Worm (Caenorhabditis elegans) whole organism, early embryonic: ENCODE results near the gene K01D12.15.

Experiments used
- B0310.2 ChIP-seq: sonication (generic microtip); optimal IDR thresholded peaks from 2 replicates; lab custom pipeline; 2016; ENCODE audit warnings: mild to moderate bottlenecking, missing genetic modification characterization, missing compliant biosample characterization
- aly-1 ChIP-seq: sonication (generic microtip); optimal IDR thresholded peaks from 2 replicates; lab custom pipeline; 2016; ENCODE audit warnings: missing genetic modification characterization, missing compliant biosample characterization
- ama-1 ChIP-seq: fragments of 150-350 bp; optimal IDR thresholded peaks from 2 replicates; lab custom pipeline; 2014
- ceh-36 ChIP-seq: sonication (generic microtip); optimal IDR thresholded peaks from 2 replicates; lab custom pipeline; 2016; ENCODE audit warnings: missing genetic modification characterization, inconsistent platforms, missing compliant biosample characterization
- ets-7 ChIP-seq: sonication (generic microtip); optimal IDR thresholded peaks from 2 replicates; lab custom pipeline; 2016; ENCODE audit warnings: missing genotype, missing genetic modification characterization, missing compliant biosample characterization
- flt-1 ChIP-seq: fragments of 200-800 bp; sonication (Bioruptor generic); IDR thresholded peaks from 2 replicates; pipeline ENCODE4 v1.3.6; 2022; ENCODE audit warnings: missing genetic modification characterization, missing compliant biosample characterization
- hmbx-1 ChIP-seq: sonication (generic microtip); optimal IDR thresholded peaks from 2 replicates; lab custom pipeline; 2016; ENCODE audit warnings: mild to moderate bottlenecking, missing genetic modification characterization, missing compliant biosample characterization
- hmg-4 ChIP-seq: fragments of 200-800 bp; sonication (Bioruptor generic); optimal IDR thresholded peaks from 2 replicates; lab custom pipeline; 2018; ENCODE audit warnings: mild to moderate bottlenecking, missing genetic modification characterization, missing compliant biosample characterization
- hnd-1 ChIP-seq: sonication (generic microtip); optimal IDR thresholded peaks from 2 replicates; lab custom pipeline; 2016; ENCODE audit warnings: missing genetic modification characterization, missing compliant biosample characterization
- pes-1 ChIP-seq: fragments of 200-800 bp; sonication (Bioruptor generic); IDR thresholded peaks from 2 replicates; pipeline ENCODE4 v1.3.6; 2022; ENCODE audit warnings: missing genetic modification reagents, missing genetic modification characterization, missing compliant biosample characterization
- scrt-1 ChIP-seq: fragments of 200-800 bp; sonication (Bioruptor generic); IDR thresholded peaks from 2 replicates; pipeline ENCODE4 v1.3.6; 2022; ENCODE audit warnings: missing genetic modification characterization, missing compliant biosample characterization
- tbx-11 ChIP-seq: fragments of 200-800 bp; sonication (Bioruptor generic); IDR thresholded peaks from 2 replicates; pipeline ENCODE4 v1.3.6; 2022; ENCODE audit warnings: missing genetic modification characterization, missing compliant biosample characterization
- tbx-37 ChIP-seq: fragments of 200-800 bp; sonication (Bioruptor generic); conservative IDR thresholded peaks from 2 replicates; pipeline ENCODE4 v1.3.6; 2022; ENCODE audit warnings: missing genetic modification reagents, missing genetic modification characterization, missing compliant biosample characterization
- tra-4 ChIP-seq: sonication (generic microtip); optimal IDR thresholded peaks from 2 replicates; lab custom pipeline; 2017; ENCODE audit warnings: missing genetic modification characterization, missing compliant biosample characterization

DNA sequence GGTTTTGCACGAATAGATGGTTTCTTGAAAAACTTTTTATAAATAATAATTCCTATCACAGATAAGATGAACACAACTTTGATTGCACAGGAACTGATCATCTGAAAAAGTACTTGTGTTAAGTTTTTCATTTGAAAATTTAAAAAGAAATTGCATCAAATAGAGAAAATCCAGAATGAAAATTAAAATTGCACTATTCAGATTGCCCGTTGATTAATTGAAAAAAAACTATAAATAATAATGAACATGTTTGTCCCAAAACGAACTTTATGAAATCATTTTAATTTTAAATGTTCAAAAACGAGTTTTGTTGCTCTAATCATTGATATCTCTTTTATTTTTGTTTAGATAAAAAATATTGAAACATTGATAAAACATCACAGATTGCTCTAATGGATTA, 31.0 kb downstream of the K01D12.15 start, which contains the start of gene cdr-3:
- no peak for TF ChIP-seq hnd-1 (tag; lab: Kevin White, UChicago)
- no peak for TF ChIP-seq flt-1
- TF ChIP-seq hmg-4 (GFP tag; lab: Kevin White, UChicago) = no peak
- TF ChIP-seq ama-1 (lab: Kevin White, UChicago) = no peak
- no peak for TF ChIP-seq ets-7 (tag; lab: Kevin White, UChicago)
- no peak for TF ChIP-seq ceh-36 (tag; lab: Kevin White, UChicago)
- TF ChIP-seq tra-4 (tag; lab: Kevin White, UChicago) = no peak
- TF ChIP-seq tbx-37 (GFP tag; lab: Robert Waterston, UW) = no peak
- TF ChIP-seq hmbx-1 (tag; lab: Kevin White, UChicago) = no peak
- TF ChIP-seq aly-1 (tag; lab: Kevin White, UChicago) = no peak
- TF ChIP-seq tbx-11 (GFP tag; lab: Robert Waterston, UW) = no peak
- no peak for TF ChIP-seq scrt-1 (GFP tag; lab: Robert Waterston, UW)
- TF ChIP-seq B0310.2 (tag; lab: Kevin White, UChicago) = no peak
- no peak for TF ChIP-seq pes-1 (GFP tag; lab: Robert Waterston, UW)
